Worm (Caenorhabditis elegans) whole organism, midembryonic: ENCODE results near the gene M04B2.7.

Experiments used
- T22C8.4 ChIP-seq: fragments of 200-800 bp; sonication (Bioruptor generic); IDR thresholded peaks from 2 replicates; pipeline ENCODE4 v1.3.6; 2022; ENCODE audit warnings: missing genetic modification characterization, missing compliant biosample characterization
- cog-1 ChIP-seq: sonication (generic microtip); optimal IDR thresholded peaks from 2 replicates; lab custom pipeline; 2016; ENCODE audit warnings: missing genetic modification characterization, missing compliant biosample characterization
- med-1 ChIP-seq: sonication (generic microtip); optimal IDR thresholded peaks from 2 replicates; lab custom pipeline; 2017; ENCODE audit warnings: missing genetic modification characterization, mild to moderate bottlenecking, missing compliant biosample characterization, antibody characterized with exemption, missing genetic modification reagents; ENCODE audit not compliant: insufficient read depth
- ztf-29 ChIP-seq: fragments of 200-800 bp; sonication (Bioruptor generic); IDR thresholded peaks from 2 replicates; pipeline ENCODE4 v1.3.6; 2022; ENCODE audit warnings: missing genetic modification reagents, missing genetic modification characterization, missing compliant biosample characterization

- TF ChIP-seq ztf-29 (GFP tag; lab: Robert Waterston, UW) (no peak), med-1 (no peak), cog-1 (tag; lab: Kevin White, UChicago) (no peak), T22C8.4 (GFP tag; lab: Robert Waterston, UW) (no peak)
These were observed 45.7 kb upstream of the M04B2.7 start, which contains the start of gene mig-38 for ce11 chrIV:11594191-11594673.
